Fruit fly (Drosophila melanogaster) whole organism, embryonic: ENCODE data around the gene CG5969.
A peak's percentile ranks its signal among the peaks of the same experiment; 100 is the strongest.

ENCODE experiments used
- B-H1 ChIP-seq: fragments of 200-800 bp; sonication (Bioruptor generic); IDR thresholded peaks from 3 replicates; pipeline ENCODE4 v1.3.6; 2022; ENCODE audit warnings: missing biosample characterization, missing genetic modification characterization
- CG10431 ChIP-seq: fragments of 200-800 bp; sonication (Bioruptor generic); optimal IDR thresholded peaks from 3 replicates; lab custom pipeline; 2018; ENCODE audit warnings: missing biosample characterization, mild to moderate bottlenecking, missing genetic modification characterization
- CG11504 ChIP-seq: fragments of 200-800 bp; sonication (Bioruptor generic); optimal IDR thresholded peaks from 3 replicates; lab custom pipeline; 2019; ENCODE audit warnings: missing biosample characterization, mild to moderate bottlenecking, missing genetic modification characterization, moderate library complexity
- CG12219 ChIP-seq: fragments of 200-800 bp; sonication (Bioruptor generic); optimal IDR thresholded peaks from 3 replicates; lab custom pipeline; 2018; ENCODE audit warnings: missing biosample characterization, mild to moderate bottlenecking, missing genetic modification characterization
- CG12942 ChIP-seq: fragments of 200-800 bp; sonication (Bioruptor generic); optimal IDR thresholded peaks from 3 replicates; lab custom pipeline; 2016; ENCODE audit warnings: missing biosample characterization, missing genetic modification characterization
- CG16779 ChIP-seq: fragments of 200-800 bp; sonication (Bioruptor generic); IDR thresholded peaks from 2 replicates; pipeline ENCODE4 v1.3.6; 2022; ENCODE audit warnings: missing biosample characterization, missing genetic modification characterization
- CG17186 ChIP-seq: fragments of 200-800 bp; sonication (Bioruptor generic); optimal IDR thresholded peaks from 3 replicates; lab custom pipeline; 2017; ENCODE audit warnings: missing biosample characterization, missing genetic modification reagents, missing genetic modification characterization
- CG17385 ChIP-seq: fragments of 200-800 bp; sonication (Bioruptor generic); optimal IDR thresholded peaks from 3 replicates; lab custom pipeline; 2018; ENCODE audit warnings: missing biosample characterization, mild to moderate bottlenecking, missing genetic modification characterization
- CG17568 ChIP-seq: fragments of 200-800 bp; sonication (Bioruptor generic); optimal IDR thresholded peaks from 2 replicates; lab custom pipeline; 2018; ENCODE audit warnings: missing biosample characterization, mild to moderate bottlenecking, missing genetic modification characterization, moderate library complexity
- CG18619 ChIP-seq: fragments of 200-800 bp; sonication (Bioruptor generic); optimal IDR thresholded peaks from 3 replicates; lab custom pipeline; 2017; ENCODE audit warnings: missing biosample characterization, mild to moderate bottlenecking, missing genetic modification characterization
- CG30020 ChIP-seq: fragments of 200-800 bp; optimal IDR thresholded peaks from 2 replicates; lab custom pipeline; 2019; ENCODE audit warnings: missing biosample characterization, mild to moderate bottlenecking, missing genetic modification characterization, moderate library complexity
- CG3065 ChIP-seq: fragments of 200-800 bp; sonication (Bioruptor generic); optimal IDR thresholded peaks from 2 replicates; lab custom pipeline; 2016; ENCODE audit warnings: missing biosample characterization, missing genetic modification characterization
- CG33557 ChIP-seq: fragments of 200-800 bp; sonication (Bioruptor generic); optimal IDR thresholded peaks from 2 replicates; lab custom pipeline; 2019; ENCODE audit warnings: missing biosample characterization, mild to moderate bottlenecking, missing genetic modification characterization, moderate library complexity
- CG3838 ChIP-seq: fragments of 200-800 bp; sonication (Bioruptor generic); optimal IDR thresholded peaks from 3 replicates; lab custom pipeline; 2016; ENCODE audit warnings: missing biosample characterization, missing genetic modification characterization
- CG4360 ChIP-seq: fragments of 200-800 bp; sonication (Bioruptor generic); IDR thresholded peaks from 2 replicates; pipeline ENCODE4 v1.3.6; 2022; ENCODE audit warnings: missing biosample characterization, missing genetic modification characterization
- CG6272 ChIP-seq: fragments of 200-800 bp; sonication (Bioruptor generic); IDR thresholded peaks from 2 replicates; pipeline ENCODE4 v1.3.6; 2022; ENCODE audit warnings: missing biosample characterization, missing genetic modification characterization
- CG6791 ChIP-seq: fragments of 200-800 bp; sonication (Bioruptor generic); IDR thresholded peaks from 3 replicates; pipeline ENCODE4 v1.3.6; 2022; ENCODE audit warnings: missing biosample characterization, missing genetic modification characterization; ENCODE audit not compliant: partially characterized antibody
- CG7786 ChIP-seq: fragments of 200-800 bp; sonication (Bioruptor generic); optimal IDR thresholded peaks from 2 replicates; lab custom pipeline; 2016; ENCODE audit warnings: missing biosample characterization, missing genetic modification characterization
- CG8359 ChIP-seq: fragments of 200-800 bp; sonication (Bioruptor generic); optimal IDR thresholded peaks from 2 replicates; lab custom pipeline; 2017; ENCODE audit warnings: missing biosample characterization, mild to moderate bottlenecking, missing genetic modification characterization, borderline replicate concordance
- CG8944 ChIP-seq: fragments of 200-800 bp; sonication (Bioruptor generic); optimal IDR thresholded peaks from 3 replicates; lab custom pipeline; 2016; ENCODE audit warnings: missing biosample characterization, missing genetic modification characterization
- CG9876 ChIP-seq: fragments of 200-800 bp; sonication (Bioruptor generic); optimal IDR thresholded peaks from 2 replicates; lab custom pipeline; 2016; ENCODE audit warnings: missing biosample characterization, missing genetic modification characterization
- Fer2 ChIP-seq: fragments of 200-800 bp; sonication (Bioruptor generic); optimal IDR thresholded peaks from 2 replicates; lab custom pipeline; 2018; ENCODE audit warnings: missing biosample characterization, mild to moderate bottlenecking, missing genetic modification characterization, moderate library complexity
- Hr3 ChIP-seq: fragments of 200-800 bp; sonication (Bioruptor generic); optimal IDR thresholded peaks from 3 replicates; lab custom pipeline; 2016; ENCODE audit warnings: missing biosample characterization, missing genetic modification characterization
- Med ChIP-seq: fragments of 200-800 bp; sonication (Bioruptor generic); peaks from one replicate; lab custom pipeline; 2016; ENCODE audit warnings: missing biosample characterization, missing genetic modification characterization, mild to moderate bottlenecking, inconsistent platforms, moderate library complexity
- Pdp1 ChIP-seq, 2 experiments: fragments of 200-800 bp; sonication (Bioruptor generic); optimal IDR thresholded peaks; 3 replicates each; lab custom pipeline; 2016; ENCODE audit warnings: missing biosample characterization in 2 of 2, missing genetic modification characterization in 2 of 2, mild to moderate bottlenecking in 1 of 2, moderate library complexity in 1 of 2
- Sry-β ChIP-seq: fragments of 200-800 bp; sonication (Bioruptor generic); optimal IDR thresholded peaks from 2 replicates; lab custom pipeline; 2018; ENCODE audit warnings: missing biosample characterization, mild to moderate bottlenecking, missing genetic modification characterization, moderate library complexity
- Taf1 ChIP-seq: fragments of 200-800 bp; sonication (Bioruptor generic); IDR thresholded peaks from 2 replicates; pipeline ENCODE4 v1.3.6; 2022; ENCODE audit warnings: missing biosample characterization, missing genetic modification characterization
- Trl ChIP-seq, 3 experiments: fragments of >200 bp in 2 of 3; fragments of 200-800 bp in 1 of 3; sonication (Bioruptor generic) in 1 of 3; optimal IDR thresholded peaks; 2 replicates in 1 of 3; 3 replicates in 2 of 3; lab custom pipeline; 2016 to 2017; ENCODE audit warnings: missing biosample characterization in 1 of 3, missing genetic modification characterization in 1 of 3
- da ChIP-seq: fragments of 200-800 bp; sonication (Bioruptor generic); optimal IDR thresholded peaks from 2 replicates; lab custom pipeline; 2016; ENCODE audit warnings: missing biosample characterization, missing genetic modification characterization
- en ChIP-seq: fragments of 200-800 bp; sonication (Bioruptor generic); optimal IDR thresholded peaks from 2 replicates; lab custom pipeline; 2016; ENCODE audit warnings: missing biosample characterization, missing genetic modification characterization
- eve ChIP-seq, 2 experiments: fragments of >200 bp; optimal IDR thresholded peaks; 2 replicates each; lab custom pipeline; 2017; ENCODE audit warnings: missing biosample characterization in 2 of 2, missing genetic modification characterization in 2 of 2
- ftz-f1 ChIP-seq: fragments of 200-800 bp; sonication (Bioruptor generic); optimal IDR thresholded peaks from 2 replicates; lab custom pipeline; 2016; ENCODE audit warnings: missing biosample characterization, missing genetic modification characterization
- gcm ChIP-seq: fragments of 200-800 bp; sonication (Bioruptor generic); optimal IDR thresholded peaks from 2 replicates; lab custom pipeline; 2019; ENCODE audit warnings: missing biosample characterization, mild to moderate bottlenecking, missing genetic modification characterization, moderate library complexity
- gro ChIP-seq: fragments of 200-800 bp; sonication (Bioruptor generic); optimal IDR thresholded peaks from 2 replicates; lab custom pipeline; 2016; ENCODE audit warnings: missing biosample characterization, missing genetic modification characterization
- lab ChIP-seq: fragments of 200-800 bp; sonication (Bioruptor generic); optimal IDR thresholded peaks from 3 replicates; lab custom pipeline; 2017; ENCODE audit warnings: missing biosample characterization, missing genetic modification characterization, mild to moderate bottlenecking, moderate library complexity, missing genetic modification reagents
- lov ChIP-seq, 2 experiments: fragments of 200-800 bp in 1 of 2; fragments of >200 bp in 1 of 2; sonication (Bioruptor generic) in 1 of 2; IDR thresholded peaks in 1 of 2; optimal IDR thresholded peaks in 1 of 2; 2 replicates in 1 of 2; 3 replicates in 1 of 2; pipeline versions ENCODE4 v1.3.6 to Lab custom; 2017 to 2022; ENCODE audit warnings: missing biosample characterization in 1 of 2, missing genetic modification characterization in 1 of 2
- pum ChIP-seq: fragments of 200-800 bp; sonication (Bioruptor generic); optimal IDR thresholded peaks from 2 replicates; lab custom pipeline; 2016; ENCODE audit warnings: missing biosample characterization, missing genetic modification characterization
- row ChIP-seq: fragments of 200-800 bp; sonication (Bioruptor generic); IDR thresholded peaks from 3 replicates; pipeline ENCODE4 v1.3.6; 2022; ENCODE audit warnings: missing biosample characterization, missing genetic modification characterization
- sens ChIP-seq: fragments of 200-800 bp; sonication (Bioruptor generic); peaks from one replicate; lab custom pipeline; 2016; ENCODE audit warnings: missing biosample characterization, missing genetic modification characterization
- toy ChIP-seq: fragments of 200-800 bp; sonication (Bioruptor generic); IDR thresholded peaks from 2 replicates; pipeline ENCODE4 v1.3.6; 2022; ENCODE audit warnings: missing biosample characterization, missing genetic modification characterization
- unpg ChIP-seq: fragments of 200-800 bp; sonication (Bioruptor generic); optimal IDR thresholded peaks from 3 replicates; lab custom pipeline; 2018; ENCODE audit warnings: missing biosample characterization, mild to moderate bottlenecking, missing genetic modification characterization, moderate library complexity
- wek ChIP-seq: fragments of 200-800 bp; sonication (Bioruptor generic); optimal IDR thresholded peaks from 3 replicates; lab custom pipeline; 2018; ENCODE audit warnings: missing biosample characterization, mild to moderate bottlenecking, missing genetic modification characterization, moderate library complexity
- yki ChIP-seq: fragments of >200 bp; optimal IDR thresholded peaks from 3 replicates; lab custom pipeline; 2018

The CG5969 gene

dm6 chr3L:20471499-20472313 is 1.9 kb upstream of the CG5969 start (continued):
- TF ChIP-seq yki (lab: Kevin White, UChicago) (no peak), gro (GFP tag; lab: Kevin White, UChicago) (peak; percentile 21), Fer2 (no peak), CG8944 (GFP tag; lab: Kevin White, UChicago) (peak; percentile 41), Hr3 (GFP tag; lab: Kevin White, UChicago) (no peak), CG30020 (tag; lab: Kevin White, UChicago) (no peak), CG7786 (peak; percentile 32), pum (GFP tag; lab: Kevin White, UChicago) (peak; percentile 17)

dm6 chr3L:20472607-20473006 is 976 bp upstream of the CG5969 start:
- TF ChIP-seq lab (GFP tag; lab: Kevin White, UChicago) (no peak), CG11504 (tag; lab: Kevin White, UChicago) (no peak), Trl (optimal IDR thresholded peaks at IDR 0.05; lab: Kevin White, UChicago) (no peak), Trl (GFP tag; optimal IDR thresholded peaks at IDR 0.05; lab: Kevin White, UChicago) (no peak), CG18619 (GFP tag; lab: Kevin White, UChicago) (no peak), CG4360 (GFP tag; lab: Robert Waterston, UW) (peak; percentile 85), toy (GFP tag; lab: Robert Waterston, UW) (no peak), Med (GFP tag; lab: Kevin White, UChicago) (peak; percentile 68), da (GFP tag; lab: Kevin White, UChicago) (peak; percentile 21), lov (optimal IDR thresholded peaks at IDR 0.05; lab: Kevin White, UChicago) (no peak), lov (GFP tag; IDR thresholded peaks at IDR 0.05; lab: Robert Waterston, UW) (0 out of 3 replicates have a peak, but pooled peaks have one; percentile 50)
- TF ChIP-seq, all 482 proteins: peak for 4

dm6 chr3L:20474197-20474788 is 710 bp downstream of the CG5969 start, which contains the start of gene isoQC:
Gene isoQC (plus strand): TSS chr3L:20474466.
- TF ChIP-seq CG16779 (GFP tag; lab: Robert Waterston, UW) (no peak), CG17186 (GFP tag; lab: Kevin White, UChicago) (no peak), unpg (GFP tag; lab: Kevin White, UChicago) (no peak), CG17385 (GFP tag; lab: Kevin White, UChicago) (no peak), wek (GFP tag; lab: Kevin White, UChicago) (no peak), CG3065 (no peak), CG6791 (GFP tag; lab: Robert Waterston, UW) (no peak), sens (peak; percentile 37), CG10431 (peak; percentile 76), CG12942 (GFP tag; lab: Kevin White, UChicago) (no peak), CG3838 (peak; percentile 53), row (no peak), CG17568 (GFP tag; lab: Kevin White, UChicago) (peak; percentile 75), en (GFP tag; lab: Kevin White, UChicago) (no peak), CG33557 (GFP tag; lab: Kevin White, UChicago) (no peak), Sry-β (no peak), CG12219 (GFP tag; lab: Kevin White, UChicago) (no peak), CG9876 (no peak), gcm (GFP tag; lab: Kevin White, UChicago) (peak; percentile 80), CG8359 (GFP tag; lab: Kevin White, UChicago) (no peak), Pdp1 (GFP tag; optimal IDR thresholded peaks at IDR 0.05; lab: Kevin White, UChicago) (peak in 1 of 2 experiments; percentile 99), Med (GFP tag; lab: Kevin White, UChicago) (peak; percentile 19), ftz-f1 (no peak), B-H1 (GFP tag; lab: Robert Waterston, UW) (no peak), eve (GFP tag; optimal IDR thresholded peaks at IDR 0.05; lab: Kevin White, UChicago) (peak in 1 of 2 experiments; percentile 86), CG6272 (GFP tag; lab: Robert Waterston, UW) (no peak), Taf1 (GFP tag; lab: Robert Waterston, UW) (no peak)
